Worm (Caenorhabditis elegans): ENCODE data around the gene ZC449.2.

ZC449.2 gene

DNA sequence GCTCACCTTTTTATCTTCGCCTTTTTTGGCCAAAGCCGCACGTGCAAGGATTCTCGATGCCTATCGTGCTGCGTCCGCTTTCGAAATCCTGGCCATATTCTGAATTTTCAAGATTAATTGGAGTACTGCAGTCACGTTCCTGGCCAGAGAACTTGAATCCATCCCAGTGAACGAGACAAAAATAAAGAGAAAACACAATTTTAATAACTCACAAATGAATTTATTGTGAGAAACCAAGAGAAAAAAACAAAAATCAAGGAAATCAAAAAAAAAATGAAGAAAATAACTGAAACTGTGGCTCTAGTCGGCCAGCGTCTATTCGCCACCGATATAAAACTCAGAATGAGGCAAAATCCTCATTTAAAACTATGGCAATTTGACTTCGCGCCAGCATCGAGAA, 38.1 kb downstream of the ZC449.2 start, which contains the start of gene C24H10.4:
Gene C24H10.4, minus strand, starts transcription at position 101 of the 400 bp plus-strand sequence.
- TF ChIP-seq nhr-11 (tag; optimal IDR thresholded peaks at IDR 0.05) (no peak), pqm-1 (tag; optimal IDR thresholded peaks at IDR 0.05) (no peak), ceh-28 (tag; optimal IDR thresholded peaks at IDR 0.05) (no peak), zag-1 (tag; optimal IDR thresholded peaks at IDR 0.05) (no peak), daf-12 (tag; optimal IDR thresholded peaks at IDR 0.05) (no peak), mdl-1 (tag; optimal IDR thresholded peaks at IDR 0.05) (no peak), nfya-1 (tag; optimal IDR thresholded peaks at IDR 0.05; ENCODE audit: insufficient read depth) (no peak), fos-1 (tag; optimal IDR thresholded peaks at IDR 0.05) (no peak)

DNA sequence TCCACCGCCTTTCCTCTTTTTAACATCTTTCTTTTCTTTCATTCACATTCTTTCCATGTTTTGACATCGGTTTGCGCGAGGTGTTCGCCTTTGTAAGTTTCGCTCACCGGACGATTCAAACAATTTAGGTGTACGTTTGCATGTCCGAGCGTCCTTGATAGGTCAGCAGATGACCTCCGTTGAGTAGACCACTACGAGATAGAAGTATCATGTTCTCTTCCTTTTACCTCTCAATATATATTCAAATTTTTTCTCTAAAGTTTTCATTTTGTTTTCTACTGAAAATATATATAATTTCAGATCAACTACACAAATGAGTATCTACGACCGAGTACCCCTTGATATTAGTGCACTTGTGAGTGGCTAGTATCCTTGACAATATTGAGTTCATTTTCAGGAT, 39.7 kb downstream of the ZC449.2 start, which contains the start of gene C24H10.3:
Gene C24H10.3, plus strand, starts transcription at position 301 of the 400 bp plus-strand sequence.
- no peak for TF ChIP-seq fos-1 (tag; optimal IDR thresholded peaks at IDR 0.05)
- TF ChIP-seq elt-3 (tag; optimal IDR thresholded peaks at IDR 0.05) = peak in 1 of 3 experiments; percentile 26
- peak; percentile 59 for TF ChIP-seq nhr-25 (tag; optimal IDR thresholded peaks at IDR 0.05)

ce11 chrX:5061763-5062162, 40.7 kb downstream of the ZC449.2 start:
- TF ChIP-seq nhr-25 (tag; optimal IDR thresholded peaks at IDR 0.05) (peak; percentile 38), nhr-23 (tag; optimal IDR thresholded peaks at IDR 0.05) (peak; percentile 55), mdl-1 (tag; optimal IDR thresholded peaks at IDR 0.05) (no peak), pqm-1 (tag; optimal IDR thresholded peaks at IDR 0.05) (no peak), elt-1 (tag; optimal IDR thresholded peaks at IDR 0.05) (peak; percentile 93), nhr-28 (tag; optimal IDR thresholded peaks at IDR 0.05) (no peak)

DNA sequence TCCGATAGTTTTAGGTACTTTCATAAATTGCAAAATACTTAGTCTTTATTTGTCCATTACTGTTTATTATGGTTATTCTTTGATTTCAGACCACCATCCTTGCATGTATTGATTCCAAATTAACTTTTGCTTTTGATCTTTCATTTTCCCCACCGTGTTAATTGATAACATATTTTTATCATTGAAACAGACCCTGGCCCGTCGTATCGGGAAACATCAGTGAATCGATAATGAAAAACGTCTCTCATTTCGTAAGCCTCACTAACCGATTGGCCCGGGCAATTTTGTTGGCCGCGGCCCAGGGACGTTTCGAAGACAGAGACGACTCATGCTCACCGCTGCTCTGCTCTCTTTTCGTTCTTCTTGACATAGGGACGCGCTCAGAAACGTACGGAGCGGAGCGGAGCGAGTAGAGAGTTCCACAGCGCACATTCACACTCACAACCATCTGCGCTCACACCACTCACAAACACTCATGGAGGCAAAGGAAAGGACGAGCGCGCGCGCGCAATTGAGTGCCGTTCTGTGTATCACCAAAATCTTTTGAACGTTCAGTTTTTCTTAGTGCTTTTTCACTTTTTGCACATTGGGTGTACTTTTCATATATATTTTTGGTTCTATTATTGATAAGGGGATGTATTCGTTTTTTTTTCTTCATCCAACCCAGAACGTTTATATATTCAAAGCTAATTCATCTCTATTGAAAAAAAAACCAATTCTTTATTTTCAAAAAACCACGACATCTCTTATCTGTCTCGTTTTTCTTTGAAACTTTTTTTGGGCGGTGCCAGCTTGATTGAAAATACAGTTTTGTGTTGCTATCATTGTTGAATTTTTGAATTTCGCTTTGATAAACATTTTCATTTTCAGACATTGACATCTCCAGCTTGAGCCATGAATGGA, 42.9 kb downstream of the ZC449.2 start, which contains the start of gene C24H10.2:
Gene C24H10.2, plus strand, starts transcription at position 853 of the 903 bp plus-strand sequence.
- TF ChIP-seq fkh-10 (GFP tag; optimal IDR thresholded peaks at IDR 0.05) (no peak), nhr-23 (tag; optimal IDR thresholded peaks at IDR 0.05) (no peak), lin-39 (tag; optimal IDR thresholded peaks at IDR 0.05) (peak; percentile 91), lsy-12 (tag; optimal IDR thresholded peaks at IDR 0.05) (no peak), nhr-67 (tag; optimal IDR thresholded peaks at IDR 0.05) (no peak), skn-1 (tag; optimal IDR thresholded peaks at IDR 0.05) (no peak), mml-1 (tag; optimal IDR thresholded peaks at IDR 0.05) (no peak), ceh-16 (tag; optimal IDR thresholded peaks at IDR 0.05) (no peak), ztf-11 (tag; optimal IDR thresholded peaks at IDR 0.05) (no peak), lin-15B (tag; optimal IDR thresholded peaks at IDR 0.05) (no peak), ztf-4 (tag; optimal IDR thresholded peaks at IDR 0.05) (no peak), aly-2 (tag; optimal IDR thresholded peaks at IDR 0.05) (no peak), pha-4 (tag; optimal IDR thresholded peaks at IDR 0.05) (peak; percentile 51), nhr-12 (tag; optimal IDR thresholded peaks at IDR 0.05) (no peak), elt-1 (tag; optimal IDR thresholded peaks at IDR 0.05) (peak; percentile 8), elt-2 (tag; optimal IDR thresholded peaks at IDR 0.05) (peak; percentile 90), mdl-1 (tag; optimal IDR thresholded peaks at IDR 0.05) (no peak), pqm-1 (tag; optimal IDR thresholded peaks at IDR 0.05) (peak; percentile 22), ceh-28 (tag; optimal IDR thresholded peaks at IDR 0.05) (peak; percentile 60), elt-3 (tag; optimal IDR thresholded peaks at IDR 0.05) (no peak), nfya-1 (tag; optimal IDR thresholded peaks at IDR 0.05; ENCODE audit: insufficient read depth) (peak; percentile 76), egl-5 (tag; optimal IDR thresholded peaks at IDR 0.05) (peak; percentile 56), jun-1 (tag; optimal IDR thresholded peaks at IDR 0.05) (no peak), unc-39 (tag; optimal IDR thresholded peaks at IDR 0.05) (no peak), snpc-4 (tag; optimal IDR thresholded peaks at IDR 0.05) (no peak), daf-12 (tag; optimal IDR thresholded peaks at IDR 0.05) (no peak), tbx-2 (tag; optimal IDR thresholded peaks at IDR 0.05) (peak; percentile 20), nhr-43 (tag; optimal IDR thresholded peaks at IDR 0.05; ENCODE audit: poor library complexity, severe bottlenecking) (no peak), hmg-11 (tag; optimal IDR thresholded peaks at IDR 0.05) (peak; percentile 69)

Measured in whole organism, L3 larva.